Worm (Caenorhabditis elegans): ENCODE data around the gene rpl-28.

The rpl-28 gene

DNA sequence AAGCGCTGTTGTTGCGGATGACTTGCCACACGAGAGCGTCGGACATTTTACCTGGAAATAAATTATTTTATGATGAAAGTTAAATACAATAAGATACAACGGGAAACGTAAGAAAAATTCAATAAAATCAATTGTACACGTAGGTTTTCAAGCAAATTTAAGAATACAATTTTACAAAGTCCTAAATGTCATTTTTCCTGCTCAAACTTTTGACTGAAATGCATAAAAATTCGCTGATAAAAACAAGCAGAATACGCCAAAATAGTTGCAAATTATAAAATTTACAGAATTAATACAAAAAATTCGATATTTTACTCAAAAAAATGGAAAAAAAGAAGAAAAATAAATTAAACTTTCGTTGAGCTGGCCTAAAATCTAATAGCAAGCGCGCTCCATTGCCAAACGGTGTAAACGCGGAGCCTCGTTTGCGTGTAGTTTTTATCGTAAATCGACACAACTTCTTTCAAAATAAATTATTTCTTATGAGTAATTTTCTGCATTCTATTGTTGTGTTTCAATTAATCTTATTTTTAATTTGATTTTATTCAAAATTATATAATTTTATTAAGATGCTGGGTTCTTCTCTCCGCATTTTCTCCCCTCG, at the start of gene rpl-28, which contains the start of gene mrpl-49:
TSS of gene rpl-28 (minus strand) at position 51 of the 604 bp plus-strand sequence.
TSS of gene mrpl-49 (plus strand) at position 570 of the 604 bp plus-strand sequence.
- TF ChIP-seq lin-15B (tag; optimal IDR thresholded peaks at IDR 0.05) (peak; percentile 86), saeg-2 (GFP tag; IDR thresholded peaks at IDR 0.05) (no peak), tra-1 (GFP tag; IDR thresholded peaks at IDR 0.05) (no peak), nhr-25 (tag; optimal IDR thresholded peaks at IDR 0.05; ENCODE audit: borderline replicate concordance, insufficient read depth) (peak; percentile 35), unc-62 (GFP tag; optimal IDR thresholded peaks at IDR 0.05 in 1 of 2) (peak in 1 of 2 experiments; percentile 71), unc-62 (tag; optimal IDR thresholded peaks at IDR 0.05) (no peak), F44E2.7 (GFP tag; IDR thresholded peaks at IDR 0.05) (no peak), dmd-6 (GFP tag; IDR thresholded peaks at IDR 0.05) (peak; percentile 67), R02D3.7 (tag; optimal IDR thresholded peaks at IDR 0.05) (peak; percentile 79), madf-9 (GFP tag; conservative IDR thresholded peaks at IDR 0.05) (0 out of 2 replicates have a peak, but pooled peaks have one; percentile 26), mdl-1 (tag; optimal IDR thresholded peaks at IDR 0.05) (peak in 1 of 2 experiments; percentile 20), dve-1 (tag; optimal IDR thresholded peaks at IDR 0.05; ENCODE audit: insufficient read depth) (peak; percentile 90), lir-3 (tag; optimal IDR thresholded peaks at IDR 0.05) (no peak), vab-7 (GFP tag; IDR thresholded peaks at IDR 0.05) (0 out of 2 replicates have a peak, but pooled peaks have one; percentile 6), unc-130 (GFP tag; optimal IDR thresholded peaks at IDR 0.05) (no peak), hlh-30 (tag; optimal IDR thresholded peaks at IDR 0.05; ENCODE audit: insufficient read depth) (peak; percentile 76), daf-16 (GFP tag; optimal IDR thresholded peaks at IDR 0.05) (no peak), daf-16 (tag; optimal IDR thresholded peaks at IDR 0.05) (peak; percentile 57), nhr-28 (tag; optimal IDR thresholded peaks at IDR 0.05) (peak; percentile 80), daf-8 (GFP tag; IDR thresholded peaks at IDR 0.05) (no peak), hlh-11 (tag; optimal IDR thresholded peaks at IDR 0.05) (no peak), arid-1 (GFP tag; conservative IDR thresholded peaks at IDR 0.05) (no peak), D1046.2 (GFP tag; IDR thresholded peaks at IDR 0.05) (no peak), lsy-2 (tag; optimal IDR thresholded peaks at IDR 0.05) (peak; percentile 38 to 94), lin-38 (GFP tag; IDR thresholded peaks at IDR 0.05) (peak; percentile 97), T26A8.4 (GFP tag; IDR thresholded peaks at IDR 0.05) (0 out of 2 replicates have a peak, but pooled peaks have one; percentile 43), lin-13 (GFP tag; optimal IDR thresholded peaks at IDR 0.05) (peak; percentile 29), mep-1 (tag; optimal IDR thresholded peaks at IDR 0.05) (peak; percentile 86), F10B5.3 (tag; optimal IDR thresholded peaks at IDR 0.05) (no peak), nhr-42 (GFP tag; IDR thresholded peaks at IDR 0.05) (0 out of 2 replicates have a peak, but pooled peaks have one; percentile 57), ZK337.2 (GFP tag; IDR thresholded peaks at IDR 0.05) (0 out of 2 replicates have a peak, but pooled peaks have one; percentile 6), zip-2 (tag; optimal IDR thresholded peaks at IDR 0.05) (no peak), dmd-9 (GFP tag; IDR thresholded peaks at IDR 0.05) (no peak), aha-1 (tag) (peak; percentile 46), daf-12 (tag; optimal IDR thresholded peaks at IDR 0.05) (no peak), F37D6.2 (tag; optimal IDR thresholded peaks at IDR 0.05) (peak; percentile 22), T20F7.1 (GFP tag; optimal IDR thresholded peaks at IDR 0.05) (peak; percentile 99), nhr-11 (tag; optimal IDR thresholded peaks at IDR 0.05) (peak; percentile 88), pqm-1 (tag; optimal IDR thresholded peaks at IDR 0.05) (peak; percentile 42), ama-1 (optimal IDR thresholded peaks at IDR 0.05) (peak; percentile 17), F26F4.8 (GFP tag; conservative IDR thresholded peaks at IDR 0.05) (no peak), dpl-1 (GFP tag; optimal IDR thresholded peaks at IDR 0.05) (peak; percentile 85), nhr-77 (tag; optimal IDR thresholded peaks at IDR 0.05) (peak; percentile 96), tag-97 (GFP tag; IDR thresholded peaks at IDR 0.05) (no peak), fkh-10 (GFP tag; optimal IDR thresholded peaks at IDR 0.05) (peak; percentile 57), daf-19 (GFP tag; conservative IDR thresholded peaks at IDR 0.05) (no peak), zag-1 (tag; optimal IDR thresholded peaks at IDR 0.05) (no peak), nhr-6 (tag; optimal IDR thresholded peaks at IDR 0.05) (peak; percentile 98), ZK546.5 (tag; optimal IDR thresholded peaks at IDR 0.05) (no peak), rbr-2 (tag; optimal IDR thresholded peaks at IDR 0.05) (peak; percentile 73), Y48G9A.11 (GFP tag; IDR thresholded peaks at IDR 0.05) (peak; percentile 99)
